Fruit fly (Drosophila melanogaster): ENCODE measurements around the gene Vha14-2.
A peak's percentile ranks its signal among the peaks of the same experiment; 100 is the strongest.

Gene Vha14-2

DNA sequence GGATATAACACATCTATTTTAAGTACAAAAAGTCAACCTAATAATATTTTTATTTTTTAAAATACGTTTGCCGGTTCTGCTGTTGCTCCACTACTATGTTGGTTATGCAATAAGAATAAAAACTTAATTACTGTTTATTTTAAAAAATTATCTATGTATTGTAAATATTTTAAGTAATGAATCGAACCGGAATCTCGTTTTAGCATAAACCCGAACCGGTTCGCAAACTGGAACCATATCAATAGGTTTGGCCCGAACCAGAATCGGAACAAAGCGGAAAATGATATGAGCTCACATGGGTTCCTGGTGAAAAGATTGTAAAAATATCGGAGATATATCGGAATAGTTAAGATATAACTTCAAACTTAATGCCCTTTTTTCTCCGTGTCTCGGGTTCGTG lies 15.7 kb upstream of the Vha14-2 start (continued):
- TF ChIP-seq CG6276 (GFP tag; optimal IDR thresholded peaks at IDR 0.05) (peak; percentile 29), Eip75B (GFP tag; optimal IDR thresholded peaks at IDR 0.05) (no peak), CG1621 (tag; optimal IDR thresholded peaks at IDR 0.05) (no peak), OdsH (GFP tag; optimal IDR thresholded peaks at IDR 0.05) (peak; percentile 62), CG9139 (GFP tag; optimal IDR thresholded peaks at IDR 0.05) (no peak), CG6163 (GFP tag; IDR thresholded peaks at IDR 0.05) (peak; percentile 43; the same call in 1 of the 3 replicates), CG7368 (GFP tag; optimal IDR thresholded peaks at IDR 0.05) (no peak), Ets96B (tag; optimal IDR thresholded peaks at IDR 0.05) (peak; percentile 48), Ets21C (GFP tag; optimal IDR thresholded peaks at IDR 0.05) (no peak), CG16779 (tag; optimal IDR thresholded peaks at IDR 0.05) (no peak), Eip78C (GFP tag) (peak; percentile 76), CG10669 (GFP tag; optimal IDR thresholded peaks at IDR 0.05) (peak; percentile 20), CG8119 (GFP tag; IDR thresholded peaks at IDR 0.05) (0 out of 3 replicates have a peak, but pooled peaks have one; percentile 38), dac (GFP tag; optimal IDR thresholded peaks at IDR 0.05) (peak; percentile 50), Sox102F (GFP tag; optimal IDR thresholded peaks at IDR 0.05) (peak; percentile 4), fd59A (GFP tag; optimal IDR thresholded peaks at IDR 0.05) (peak; percentile 57), lz (GFP tag; optimal IDR thresholded peaks at IDR 0.05) (peak; percentile 17), pdm3 (GFP tag; optimal IDR thresholded peaks at IDR 0.05) (peak; percentile 36), acj6 (GFP tag; optimal IDR thresholded peaks at IDR 0.05) (peak; percentile 35), CG32006 (GFP tag; optimal IDR thresholded peaks at IDR 0.05) (peak; percentile 83), CG15336 (GFP tag; IDR thresholded peaks at IDR 0.05) (peak; percentile 19; the same call in 1 of the 2 replicates), CG11294 (GFP tag; IDR thresholded peaks at IDR 0.05) (no peak), Gug (GFP tag; IDR thresholded peaks at IDR 0.05) (no peak), CG4318 (GFP tag; optimal IDR thresholded peaks at IDR 0.05) (peak; percentile 57), CG3919 (GFP tag; optimal IDR thresholded peaks at IDR 0.05) (peak; percentile 40), achi (GFP tag; optimal IDR thresholded peaks at IDR 0.05) (peak; percentile 43), CG3032 (tag; optimal IDR thresholded peaks at IDR 0.05) (peak; percentile 54), ss (GFP tag; optimal IDR thresholded peaks at IDR 0.05) (peak in 1 of 2 experiments; percentile 43), CG31627 (GFP tag; optimal IDR thresholded peaks at IDR 0.05) (peak; percentile 18), topi (GFP tag; optimal IDR thresholded peaks at IDR 0.05) (peak; percentile 40), Hr39 (GFP tag; optimal IDR thresholded peaks at IDR 0.05) (no peak), CG34406 (GFP tag; optimal IDR thresholded peaks at IDR 0.05) (peak; percentile 66), CG8319 (GFP tag; optimal IDR thresholded peaks at IDR 0.05) (peak; percentile 20), Eip93F (GFP tag; optimal IDR thresholded peaks at IDR 0.05) (no peak)

- TF ChIP-seq CG34406 (GFP tag; optimal IDR thresholded peaks at IDR 0.05) (no peak), CG6792 (GFP tag; optimal IDR thresholded peaks at IDR 0.05) (no peak), svp (GFP tag) (no peak), vri (GFP tag; optimal IDR thresholded peaks at IDR 0.05) (no peak)
These were observed 15.0 kb upstream of the Vha14-2 start for dm6 chr3R:6107353-6107752.

DNA sequence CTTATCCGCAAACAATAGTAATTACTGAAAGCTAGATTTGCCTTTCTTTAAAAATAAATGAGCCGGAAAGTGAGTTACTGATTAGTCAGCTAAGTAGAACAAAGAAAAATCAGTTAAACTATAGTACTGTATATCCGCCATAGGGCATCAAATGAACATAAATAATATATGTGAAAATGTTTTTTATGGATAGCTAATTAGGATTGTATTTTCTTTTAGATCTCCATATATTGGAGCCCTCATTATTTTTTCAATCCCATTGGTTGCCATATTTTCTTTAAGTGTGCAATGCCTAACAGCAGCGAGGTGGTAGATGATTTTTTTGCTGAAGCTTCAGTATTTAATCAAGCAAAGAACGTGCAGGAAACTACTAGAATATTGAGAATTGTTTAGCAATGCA lies 14.6 kb upstream of the Vha14-2 start, which contains the start of gene Obp83cd:
Gene Obp83cd (plus strand): TSS at position 343 of the 400 bp plus-strand sequence.
- peak; percentile 9 for TF ChIP-seq CG10631 (GFP tag; optimal IDR thresholded peaks at IDR 0.05)
- TF ChIP-seq pdm3 (GFP tag; optimal IDR thresholded peaks at IDR 0.05), result peak; percentile 48
- no peak for TF ChIP-seq esn (GFP tag; optimal IDR thresholded peaks at IDR 0.05)
- TF ChIP-seq salr (GFP tag; optimal IDR thresholded peaks at IDR 0.05), result peak in 1 of 2 experiments; percentile 5
- TF ChIP-seq CG6163 (GFP tag; IDR thresholded peaks at IDR 0.05), result peak; percentile 46; the same call in 1 of the 3 replicates
- TF ChIP-seq dac (GFP tag; optimal IDR thresholded peaks at IDR 0.05), result no peak
- no peak for TF ChIP-seq CG16779 (tag; optimal IDR thresholded peaks at IDR 0.05)
- no peak for TF ChIP-seq CG9139 (GFP tag; optimal IDR thresholded peaks at IDR 0.05)
- TF ChIP-seq fkh (GFP tag; optimal IDR thresholded peaks at IDR 0.05), result no peak
- no peak for TF ChIP-seq CG3032 (tag; optimal IDR thresholded peaks at IDR 0.05)
- TF ChIP-seq dsx (GFP tag; optimal IDR thresholded peaks at IDR 0.05; ENCODE audit: poor library complexity, severe bottlenecking), result no peak
- TF ChIP-seq svp (GFP tag), result peak; percentile 73
- 0 out of 2 replicates have a peak, but pooled peaks have one; percentile 24 for TF ChIP-seq CG11294 (GFP tag; IDR thresholded peaks at IDR 0.05)
- peak; percentile 76 for TF ChIP-seq Eip78C (GFP tag)
- no peak for TF ChIP-seq lz (GFP tag; optimal IDR thresholded peaks at IDR 0.05)
- TF ChIP-seq Hr39 (GFP tag; optimal IDR thresholded peaks at IDR 0.05), result no peak
- TF ChIP-seq Sox14 (GFP tag; optimal IDR thresholded peaks at IDR 0.05), result peak; percentile 48
- TF ChIP-seq cyc (GFP tag; optimal IDR thresholded peaks at IDR 0.05), result no peak
- peak; percentile 66; the same call in 2 of the 3 replicates for TF ChIP-seq eg (GFP tag; IDR thresholded peaks at IDR 0.05)
- TF ChIP-seq CG31627 (GFP tag; optimal IDR thresholded peaks at IDR 0.05), result no peak
- TF ChIP-seq CG4318 (GFP tag; optimal IDR thresholded peaks at IDR 0.05), result peak; percentile 23
- no peak for TF ChIP-seq CG11902 (GFP tag; optimal IDR thresholded peaks at IDR 0.05)
- peak; percentile 67 for TF ChIP-seq CG32006 (GFP tag; optimal IDR thresholded peaks at IDR 0.05)
- TF ChIP-seq CG6808 (GFP tag; optimal IDR thresholded peaks at IDR 0.05), result no peak
- TF ChIP-seq fd59A (GFP tag; optimal IDR thresholded peaks at IDR 0.05), result no peak
- TF ChIP-seq OdsH (GFP tag; optimal IDR thresholded peaks at IDR 0.05), result peak; percentile 38
- no peak for TF ChIP-seq topi (GFP tag; optimal IDR thresholded peaks at IDR 0.05)
